Fruit fly (Drosophila melanogaster) whole organism, embryonic: Measurements from ENCODE around the gene CG1440.

Experiments
- BEAF-32 ChIP-seq: fragments of 200-800 bp; sonication (Bioruptor generic); optimal IDR thresholded peaks from 3 replicates; lab custom pipeline; 2017; ENCODE audit warnings: missing biosample characterization, missing genetic modification characterization, mild to moderate bottlenecking, moderate library complexity, missing genetic modification reagents
- Bdp1 ChIP-seq: fragments of 200-800 bp; sonication (Bioruptor generic); optimal IDR thresholded peaks from 3 replicates; lab custom pipeline; 2016; ENCODE audit warnings: missing biosample characterization, missing genetic modification characterization
- CG10543 ChIP-seq: fragments of 200-800 bp; sonication (Bioruptor generic); optimal IDR thresholded peaks from 3 replicates; lab custom pipeline; 2017; ENCODE audit warnings: missing biosample characterization, mild to moderate bottlenecking, missing genetic modification characterization, moderate library complexity
- CG11504 ChIP-seq: fragments of 200-800 bp; sonication (Bioruptor generic); optimal IDR thresholded peaks from 3 replicates; lab custom pipeline; 2019; ENCODE audit warnings: missing biosample characterization, mild to moderate bottlenecking, missing genetic modification characterization, moderate library complexity
- CG13287 ChIP-seq: fragments of 200-800 bp; sonication (Bioruptor generic); IDR thresholded peaks from 2 replicates; pipeline ENCODE4 v1.3.6; 2022; ENCODE audit warnings: missing biosample characterization, missing genetic modification characterization; ENCODE audit not compliant: partially characterized antibody
- CG13775 ChIP-seq: fragments of 200-800 bp; sonication (Bioruptor generic); optimal IDR thresholded peaks from 3 replicates; lab custom pipeline; 2017; ENCODE audit warnings: missing biosample characterization, mild to moderate bottlenecking, missing genetic modification characterization
- CG14667 ChIP-seq: fragments of 200-800 bp; sonication (Bioruptor generic); IDR thresholded peaks from 2 replicates; pipeline ENCODE4 v1.3.6; 2022; ENCODE audit warnings: missing biosample characterization, missing genetic modification characterization
- CG15514 ChIP-seq: fragments of 200-800 bp; sonication (Bioruptor generic); optimal IDR thresholded peaks from 3 replicates; lab custom pipeline; 2017; ENCODE audit warnings: missing biosample characterization, missing genetic modification characterization, mild to moderate bottlenecking, moderate library complexity, missing genetic modification reagents
- CG2199 ChIP-seq: fragments of 200-800 bp; sonication (Bioruptor generic); IDR thresholded peaks from 3 replicates; pipeline ENCODE4 v1.3.6; 2022; ENCODE audit warnings: missing biosample characterization, missing genetic modification characterization
- CG34224 ChIP-seq: fragments of 200-800 bp; sonication (Bioruptor generic); IDR thresholded peaks from 3 replicates; pipeline ENCODE4 v1.3.6; 2022; ENCODE audit warnings: missing biosample characterization, missing genetic modification characterization; ENCODE audit not compliant: partially characterized antibody
- CG34422 ChIP-seq: fragments of 200-800 bp; sonication (Bioruptor generic); IDR thresholded peaks from 3 replicates; pipeline ENCODE4 v1.3.6; 2022; ENCODE audit warnings: missing biosample characterization, missing genetic modification characterization
- CG4404 ChIP-seq: fragments of 200-800 bp; sonication (Bioruptor generic); IDR thresholded peaks from 2 replicates; pipeline ENCODE4 v1.3.6; 2022; ENCODE audit warnings: missing biosample characterization, missing genetic modification characterization
- CG4707 ChIP-seq: fragments of 200-800 bp; sonication (Bioruptor generic); optimal IDR thresholded peaks from 2 replicates; lab custom pipeline; 2018; ENCODE audit warnings: missing biosample characterization, mild to moderate bottlenecking, missing genetic modification characterization, moderate library complexity
- CG7839 ChIP-seq: fragments of 200-800 bp; sonication (Bioruptor generic); optimal IDR thresholded peaks from 3 replicates; lab custom pipeline; 2018; ENCODE audit warnings: missing biosample characterization, mild to moderate bottlenecking, missing genetic modification characterization, moderate library complexity
- Chrac-16 ChIP-seq: fragments of 200-800 bp; sonication (Bioruptor generic); optimal IDR thresholded peaks from 3 replicates; lab custom pipeline; 2016; ENCODE audit warnings: missing biosample characterization, missing genetic modification characterization
- Dip2 ChIP-seq: fragments of 200-800 bp; sonication (Bioruptor generic); IDR thresholded peaks from 2 replicates; pipeline ENCODE4 v1.3.6; 2022; ENCODE audit warnings: missing biosample characterization, missing genetic modification characterization
- Dp ChIP-seq: fragments of 200-800 bp; sonication (Bioruptor generic); optimal IDR thresholded peaks from 2 replicates; lab custom pipeline; 2018; ENCODE audit warnings: missing biosample characterization, mild to moderate bottlenecking, missing genetic modification characterization, moderate library complexity
- Dref ChIP-seq: fragments of 200-800 bp; sonication (Bioruptor generic); IDR thresholded peaks from 2 replicates; pipeline ENCODE4 v1.3.6; 2022; ENCODE audit warnings: missing biosample characterization, missing genetic modification characterization
- E2f2 ChIP-seq: fragments of 200-800 bp; sonication (Bioruptor generic); IDR thresholded peaks from 2 replicates; pipeline ENCODE4 v1.3.6; 2022; ENCODE audit warnings: missing biosample characterization, missing genetic modification characterization
- Ets65A ChIP-seq: fragments of 200-800 bp; sonication (Bioruptor generic); peaks from one replicate; lab custom pipeline; 2016; ENCODE audit warnings: missing biosample characterization, missing genetic modification characterization
- Ets97D ChIP-seq: fragments of 200-800 bp; sonication (Bioruptor generic); optimal IDR thresholded peaks from 3 replicates; lab custom pipeline; 2016; ENCODE audit warnings: missing biosample characterization, missing genetic modification characterization
- Fer2 ChIP-seq: fragments of 200-800 bp; sonication (Bioruptor generic); optimal IDR thresholded peaks from 2 replicates; lab custom pipeline; 2018; ENCODE audit warnings: missing biosample characterization, mild to moderate bottlenecking, missing genetic modification characterization, moderate library complexity
- NC2α ChIP-seq: fragments of 200-800 bp; sonication (Bioruptor generic); optimal IDR thresholded peaks from 2 replicates; lab custom pipeline; 2016; ENCODE audit warnings: missing biosample characterization, missing genetic modification characterization
- Sry-δ ChIP-seq: fragments of 200-800 bp; sonication (Bioruptor generic); optimal IDR thresholded peaks from 2 replicates; lab custom pipeline; 2016; ENCODE audit warnings: missing biosample characterization, missing genetic modification characterization
- amos ChIP-seq: fragments of 200-800 bp; sonication (Bioruptor generic); IDR thresholded peaks from 2 replicates; pipeline ENCODE4 v1.3.6; 2022; ENCODE audit warnings: missing biosample characterization, missing genetic modification characterization; ENCODE audit not compliant: partially characterized antibody
- bbx ChIP-seq: fragments of 200-800 bp; sonication (Bioruptor generic); IDR thresholded peaks from 2 replicates; pipeline ENCODE4 v1.3.6; 2022; ENCODE audit warnings: missing biosample characterization, missing genetic modification characterization; ENCODE audit not compliant: partially characterized antibody
- chinmo ChIP-seq: fragments of 200-800 bp; sonication (Bioruptor generic); IDR thresholded peaks from 4 replicates; pipeline ENCODE4 v1.3.6; 2022; ENCODE audit warnings: missing biosample characterization, missing genetic modification characterization; ENCODE audit not compliant: partially characterized antibody
- crp ChIP-seq, 2 experiments: fragments of 200-800 bp; sonication (Bioruptor generic); optimal IDR thresholded peaks; 2 replicates in 1 of 2; 3 replicates in 1 of 2; lab custom pipeline; 2017; ENCODE audit warnings: missing biosample characterization in 2 of 2, missing genetic modification characterization in 2 of 2, mild to moderate bottlenecking in 1 of 2, moderate library complexity in 1 of 2
- da ChIP-seq: fragments of 200-800 bp; sonication (Bioruptor generic); optimal IDR thresholded peaks from 2 replicates; lab custom pipeline; 2016; ENCODE audit warnings: missing biosample characterization, missing genetic modification characterization
- kah ChIP-seq: fragments of 200-800 bp; sonication (Bioruptor generic); optimal IDR thresholded peaks from 2 replicates; lab custom pipeline; 2018; ENCODE audit warnings: missing biosample characterization, mild to moderate bottlenecking, missing genetic modification characterization
- lilli ChIP-seq: fragments of 200-800 bp; sonication (Bioruptor generic); optimal IDR thresholded peaks from 3 replicates; lab custom pipeline; 2016; ENCODE audit warnings: missing biosample characterization, missing genetic modification characterization
- phol ChIP-seq: fragments of 200-800 bp; sonication (Bioruptor generic); optimal IDR thresholded peaks from 3 replicates; lab custom pipeline; 2018; ENCODE audit warnings: missing biosample characterization, mild to moderate bottlenecking, missing genetic modification characterization, moderate library complexity
- pzg ChIP-seq: fragments of 200-800 bp; sonication (Bioruptor generic); optimal IDR thresholded peaks from 3 replicates; lab custom pipeline; 2018; ENCODE audit warnings: missing biosample characterization, mild to moderate bottlenecking, missing genetic modification characterization, moderate library complexity
- stwl ChIP-seq: fragments of 200-800 bp; sonication (Bioruptor generic); optimal IDR thresholded peaks from 3 replicates; lab custom pipeline; 2018; ENCODE audit warnings: missing biosample characterization, mild to moderate bottlenecking, missing genetic modification characterization, moderate library complexity
- tio ChIP-seq: fragments of 200-800 bp; sonication (Bioruptor generic); optimal IDR thresholded peaks from 2 replicates; lab custom pipeline; 2017; ENCODE audit warnings: missing biosample characterization, missing genetic modification characterization, inconsistent platforms
- unc-4 ChIP-seq: fragments of 200-800 bp; sonication (Bioruptor generic); IDR thresholded peaks from 2 replicates; pipeline ENCODE4 v1.3.6; 2022; ENCODE audit warnings: missing biosample characterization, missing genetic modification characterization; ENCODE audit not compliant: partially characterized antibody
- vnd ChIP-seq: fragments of 200-800 bp; sonication (Bioruptor generic); IDR thresholded peaks from 3 replicates; pipeline ENCODE4 v1.3.6; 2022; ENCODE audit warnings: missing biosample characterization, missing genetic modification characterization; ENCODE audit not compliant: partially characterized antibody

CG1440 gene

dm6 chrX:8481462-8481861 lies 44.6 kb downstream of the CG1440 start, which contains the start of gene Cp38:
Gene Cp38, plus strand, starts transcription at chrX:8481837.
- TF ChIP-seq Dip2 (GFP tag; lab: Robert Waterston, UW): no peak
- TF ChIP-seq CG14667 (GFP tag; lab: Robert Waterston, UW): 0 out of 2 replicates have a peak, but pooled peaks have one; percentile 5

dm6 chrX:8483671-8484070 lies 46.8 kb downstream of the CG1440 start, which contains the start of gene CG33223:
Gene CG33223, minus strand, starts transcription at chrX:8483885.
- no peak for TF ChIP-seq CG11504
- TF ChIP-seq lilli (GFP tag; lab: Kevin White, UChicago): no peak
- TF ChIP-seq CG13775: no peak

dm6 chrX:8484778-8485177 lies 47.9 kb downstream of the CG1440 start:
- TF ChIP-seq CG4404 (GFP tag; lab: Robert Waterston, UW): no peak
- TF ChIP-seq CG34422 (GFP tag; lab: Robert Waterston, UW): no peak
- TF ChIP-seq Ets97D (GFP tag; lab: Kevin White, UChicago): no peak

dm6 chrX:8489048-8489447 lies 52.2 kb downstream of the CG1440 start, which contains the start of gene CG33181:
Gene CG33181, plus strand, starts transcription at chrX:8489348.
- TF ChIP-seq phol (peak; percentile 36), kah (GFP tag; lab: Kevin White, UChicago) (no peak)
- TF ChIP-seq, all 482 proteins: peak for 1

dm6 chrX:8489485-8489970 lies 52.7 kb downstream of the CG1440 start, which contains the start of gene otu:
Gene otu, minus strand, starts transcription at chrX:8489535.
- TF ChIP-seq CG4707 (GFP tag; lab: Kevin White, UChicago) (no peak), CG7839 (tag; lab: Kevin White, UChicago) (no peak), da (no peak), Bdp1 (GFP tag; lab: Kevin White, UChicago) (no peak), tio (no peak), NC2α (GFP tag; lab: Kevin White, UChicago) (no peak), Ets65A (GFP tag; lab: Kevin White, UChicago) (peak; percentile 65), unc-4 (GFP tag; lab: Robert Waterston, UW) (peak; percentile 39), bbx (GFP tag; lab: Robert Waterston, UW) (peak; percentile 25; the same call in 1 of the 2 replicates), CG10543 (GFP tag; lab: Kevin White, UChicago) (no peak), vnd (GFP tag; lab: Robert Waterston, UW) (no peak), amos (GFP tag; lab: Robert Waterston, UW) (peak; percentile 21; the same call in 1 of the 2 replicates), chinmo (GFP tag; lab: Robert Waterston, UW) (0 out of 4 replicates have a peak, but pooled peaks have one; percentile 26), BEAF-32 (peak; percentile 18), CG13287 (0 out of 2 replicates have a peak, but pooled peaks have one; percentile 14), E2f2 (GFP tag; lab: Robert Waterston, UW) (peak; percentile 46; the same call in 1 of the 2 replicates), pzg (GFP tag; lab: Kevin White, UChicago) (peak; percentile 24), stwl (tag; lab: Kevin White, UChicago) (peak; percentile 65), Fer2 (no peak), CG15514 (GFP tag; lab: Kevin White, UChicago) (peak; percentile 48), Dp (GFP tag; lab: Kevin White, UChicago) (peak; percentile 45), Chrac-16 (no peak), Dref (peak; percentile 51), Sry-δ (GFP tag; lab: Kevin White, UChicago) (peak; percentile 58), crp (GFP tag; optimal IDR thresholded peaks at IDR 0.05; lab: Kevin White, UChicago) (peak in 1 of 2 experiments; percentile 67), CG34224 (GFP tag; lab: Robert Waterston, UW) (0 out of 3 replicates have a peak, but pooled peaks have one; percentile 21), CG2199 (GFP tag; lab: Robert Waterston, UW) (no peak)
